Fruit fly (Drosophila melanogaster) whole organism, prepupa: ENCODE results near the gene CG13367.

Experiments used
- CG16779 ChIP-seq: fragments of 200-800 bp; sonication (Bioruptor generic); optimal IDR thresholded peaks from 3 replicates; lab custom pipeline; 2017; ENCODE audit warnings: missing biosample characterization, mild to moderate bottlenecking, missing genetic modification characterization
- CG4318 ChIP-seq: fragments of 200-800 bp; sonication (Bioruptor generic); optimal IDR thresholded peaks from 3 replicates; lab custom pipeline; 2017; ENCODE audit warnings: missing biosample characterization, mild to moderate bottlenecking, missing genetic modification characterization
- CG6276 ChIP-seq: fragments of 200-800 bp; sonication (Bioruptor generic); optimal IDR thresholded peaks from 2 replicates; lab custom pipeline; 2017; ENCODE audit warnings: missing biosample characterization, mild to moderate bottlenecking, missing genetic modification characterization
- CG6854 ChIP-seq: fragments of 200-800 bp; sonication (Bioruptor generic); optimal IDR thresholded peaks from 2 replicates; lab custom pipeline; 2017; ENCODE audit warnings: missing biosample characterization, mild to moderate bottlenecking, missing genetic modification characterization
- Eip93F ChIP-seq: fragments of 200-800 bp; sonication (Bioruptor generic); optimal IDR thresholded peaks from 2 replicates; lab custom pipeline; 2016; ENCODE audit warnings: missing biosample characterization, mild to moderate bottlenecking, missing genetic modification characterization
- Ets96B ChIP-seq: fragments of 200-800 bp; optimal IDR thresholded peaks from 2 replicates; lab custom pipeline; 2019; ENCODE audit warnings: missing biosample characterization, mild to moderate bottlenecking, missing genetic modification characterization, moderate library complexity
- Hr4 ChIP-seq: fragments of 200-800 bp; sonication (Bioruptor generic); optimal IDR thresholded peaks from 3 replicates; lab custom pipeline; 2016; ENCODE audit warnings: missing biosample characterization, missing genetic modification characterization
- Lpt ChIP-seq: fragments of 200-800 bp; sonication (Bioruptor generic); optimal IDR thresholded peaks from 3 replicates; lab custom pipeline; 2016; ENCODE audit warnings: missing biosample characterization, missing genetic modification characterization
- Met ChIP-seq: fragments of 200-800 bp; sonication (Bioruptor generic); optimal IDR thresholded peaks from 3 replicates; lab custom pipeline; 2016; ENCODE audit warnings: missing biosample characterization, missing genetic modification characterization
- Sox14 ChIP-seq: fragments of 200-800 bp; sonication (Bioruptor generic); optimal IDR thresholded peaks from 3 replicates; lab custom pipeline; 2016; ENCODE audit warnings: missing biosample characterization, missing genetic modification characterization
- acj6 ChIP-seq: fragments of 200-800 bp; sonication (Bioruptor generic); optimal IDR thresholded peaks from 3 replicates; lab custom pipeline; 2016; ENCODE audit warnings: missing biosample characterization, missing genetic modification characterization
- dac ChIP-seq: fragments of 200-800 bp; sonication (Bioruptor generic); optimal IDR thresholded peaks from 2 replicates; lab custom pipeline; 2017; ENCODE audit warnings: missing biosample characterization, mild to moderate bottlenecking, missing genetic modification characterization
- fd59A ChIP-seq: fragments of 200-800 bp; sonication (Bioruptor generic); optimal IDR thresholded peaks from 2 replicates; lab custom pipeline; 2017; ENCODE audit warnings: missing biosample characterization, mild to moderate bottlenecking, missing genetic modification characterization, missing genetic modification reagents
- vri ChIP-seq: fragments of 200-800 bp; sonication (Bioruptor generic); optimal IDR thresholded peaks from 3 replicates; lab custom pipeline; 2016; ENCODE audit warnings: missing biosample characterization, mild to moderate bottlenecking, missing genetic modification characterization

dm6 chrX:694776-695175 lies 50.2 kb downstream of the CG13367 start:
- TF ChIP-seq fd59A (GFP tag; lab: Kevin White, UChicago) (no peak), CG6276 (GFP tag; lab: Kevin White, UChicago) (no peak), acj6 (no peak), Met (GFP tag; lab: Kevin White, UChicago) (no peak), Lpt (GFP tag; lab: Kevin White, UChicago) (no peak), Ets96B (tag; lab: Kevin White, UChicago) (no peak), dac (GFP tag; lab: Kevin White, UChicago) (no peak), Sox14 (no peak), CG4318 (GFP tag; lab: Kevin White, UChicago) (no peak), CG6854 (GFP tag; lab: Kevin White, UChicago) (no peak), Hr4 (GFP tag; lab: Kevin White, UChicago) (no peak), CG16779 (tag; lab: Kevin White, UChicago) (no peak), vri (GFP tag; lab: Kevin White, UChicago) (no peak), Eip93F (no peak)
